Fruit fly (Drosophila melanogaster) S2 (cell line): Measurements from ENCODE around the gene CG32295.

Experiments used
- CG8478 ChIP-seq: fragments of >200 bp; optimal IDR thresholded peaks from 2 replicates; lab custom pipeline; 2018
- CTCF ChIP-seq, 2 experiments: fragments of >200 bp; optimal IDR thresholded peaks; 2 replicates each; lab custom pipeline; 2018

dm6 chr3L:2552844-2553839 lies 26.4 kb upstream of the CG32295 start:
- no peak for TF ChIP-seq CG8478 (lab: Kevin White, UChicago)
- TF ChIP-seq CTCF (optimal IDR thresholded peaks at IDR 0.05; lab: Kevin White, UChicago) = no peak
